Worm (Caenorhabditis elegans): ENCODE results near the gene C18B12.4.

DNA sequence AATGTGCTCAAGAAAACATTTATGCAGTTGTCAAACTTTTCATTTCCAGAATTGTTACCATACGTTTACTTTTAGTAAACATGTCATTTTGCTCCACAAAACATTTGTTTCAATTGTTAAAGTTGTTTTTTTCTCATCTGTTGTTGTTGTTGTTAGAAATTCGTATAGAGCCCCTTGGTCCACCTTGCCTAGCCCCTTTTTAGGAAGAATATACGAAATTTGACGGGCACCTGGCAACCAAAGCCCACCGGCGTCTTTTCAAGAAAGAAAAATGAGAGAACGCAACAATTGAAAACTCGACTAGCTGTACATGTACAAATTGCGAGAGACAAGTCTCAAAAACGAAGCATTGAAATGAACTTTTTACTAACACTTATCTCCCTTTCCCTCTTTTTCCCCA is 44.0 kb upstream of the C18B12.4 start, which contains the start of gene F09B12.5:
- TF ChIP-seq scrt-1 (GFP tag; IDR thresholded peaks at IDR 0.05) (no peak), flt-1 (GFP tag; IDR thresholded peaks at IDR 0.05) (no peak), F13C5.2 (tag; optimal IDR thresholded peaks at IDR 0.05) (no peak), B0310.2 (tag; optimal IDR thresholded peaks at IDR 0.05) (no peak), ceh-36 (tag; optimal IDR thresholded peaks at IDR 0.05) (no peak), tra-4 (tag; optimal IDR thresholded peaks at IDR 0.05) (no peak), pes-1 (GFP tag; IDR thresholded peaks at IDR 0.05) (no peak), ama-1 (optimal IDR thresholded peaks at IDR 0.05) (no peak), hmg-4 (GFP tag; optimal IDR thresholded peaks at IDR 0.05) (no peak), aly-1 (tag; optimal IDR thresholded peaks at IDR 0.05) (no peak), tbx-11 (GFP tag; IDR thresholded peaks at IDR 0.05) (no peak), ceh-13 (GFP tag; optimal IDR thresholded peaks at IDR 0.05) (no peak)

Data from whole organism, early embryonic.